Worm (Caenorhabditis elegans) whole organism, dauer: Measurements from ENCODE around the gene his-16.

ENCODE experiments used
- unc-62 ChIP-seq: sonication (generic microtip); optimal IDR thresholded peaks from 2 replicates; lab custom pipeline; 2017; ENCODE audit warnings: missing biosample characterization, missing genetic modification reagents, missing genetic modification characterization

his-16 gene

DNA sequence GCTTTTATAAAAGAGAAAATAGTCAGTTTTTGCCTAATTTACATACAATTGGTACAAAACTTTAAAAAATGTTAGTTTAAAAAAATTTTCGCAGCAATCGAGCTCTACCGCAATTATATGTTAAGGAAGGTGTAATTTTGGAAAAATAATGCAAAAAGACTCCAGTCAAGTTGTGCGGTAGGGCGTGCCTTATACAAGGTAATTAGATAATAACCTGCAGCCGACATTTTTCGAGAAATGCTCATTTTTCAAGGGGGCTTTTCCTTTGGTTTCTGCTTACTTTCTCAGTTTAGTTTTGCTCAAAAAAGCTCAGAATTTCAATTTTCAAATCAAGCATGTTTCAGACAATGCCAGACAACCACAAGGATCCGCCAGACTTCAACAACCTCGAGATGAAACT lies 12.3 kb upstream of the his-16 start, which contains the start of gene F08G2.4:
TSS of gene F08G2.4 (plus strand) at position 348 of the 400 bp plus-strand sequence.
- no peak for TF ChIP-seq unc-62 (GFP tag; lab: Kevin White, UChicago)

DNA sequence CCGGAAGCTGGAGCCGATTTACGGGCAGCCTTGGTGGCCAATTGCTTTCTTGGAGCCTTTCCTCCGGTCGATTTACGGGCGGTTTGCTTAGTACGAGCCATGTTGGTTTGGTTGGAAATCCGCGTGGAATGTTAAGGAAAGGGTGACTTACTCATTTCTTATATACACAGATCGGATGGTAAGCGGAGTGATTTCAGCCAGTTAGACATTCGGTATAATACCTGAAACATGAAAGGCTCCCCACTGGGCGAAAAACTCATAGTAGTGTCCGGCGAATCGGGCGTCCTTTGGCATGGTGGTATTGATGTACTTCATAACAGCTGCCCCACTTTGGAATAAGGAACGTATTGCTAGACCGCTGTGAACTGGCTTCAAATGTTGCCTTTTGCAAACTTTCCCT lies 10.7 kb upstream of the his-16 start, which contains the start of gene his-42:
TSS of gene his-42 (minus strand) at position 101 of the 400 bp plus-strand sequence.
- no peak for TF ChIP-seq unc-62 (GFP tag; lab: Kevin White, UChicago)

DNA sequence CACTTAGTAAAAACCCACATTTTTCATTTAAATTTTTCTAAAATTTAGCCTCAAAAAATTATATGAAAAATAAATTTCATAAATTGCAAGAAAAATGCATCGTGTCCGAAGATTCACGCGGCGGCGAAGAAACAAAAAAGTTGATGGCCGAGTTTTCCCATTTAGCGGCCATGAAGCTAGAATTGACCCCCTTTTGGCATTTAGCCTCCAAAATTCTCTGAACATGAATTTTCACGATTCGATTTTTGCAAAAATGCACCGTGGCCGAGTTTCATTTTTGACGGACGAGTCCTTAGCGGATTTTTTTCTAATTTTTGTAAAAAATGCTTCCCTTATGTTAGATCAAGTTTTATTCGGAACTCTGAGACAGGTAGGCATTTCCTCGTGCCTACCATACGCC lies 2.4 kb downstream of the his-16 start:
- TF ChIP-seq unc-62 (GFP tag; lab: Kevin White, UChicago) = no peak

DNA sequence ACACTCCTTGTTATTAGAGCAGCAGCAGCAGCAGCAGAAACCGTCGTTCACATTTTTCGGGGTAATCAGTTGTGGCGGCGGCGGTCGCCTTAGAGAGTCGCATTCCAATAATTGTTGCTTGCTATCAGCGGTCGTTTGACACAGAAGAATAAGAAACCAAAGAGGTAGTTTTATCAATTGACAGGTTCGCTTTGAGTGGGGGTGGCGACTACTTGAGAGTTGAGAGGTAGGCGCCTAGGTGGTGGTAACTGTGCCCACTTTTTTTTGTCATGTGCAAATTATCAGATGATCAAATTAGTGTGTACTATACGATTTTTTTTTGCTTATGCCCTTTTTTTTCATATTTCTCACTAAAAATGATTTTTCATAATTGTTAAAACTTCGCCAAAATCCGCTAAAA lies 4.0 kb downstream of the his-16 start:
- TF ChIP-seq unc-62 (GFP tag; lab: Kevin White, UChicago) = no peak

DNA sequence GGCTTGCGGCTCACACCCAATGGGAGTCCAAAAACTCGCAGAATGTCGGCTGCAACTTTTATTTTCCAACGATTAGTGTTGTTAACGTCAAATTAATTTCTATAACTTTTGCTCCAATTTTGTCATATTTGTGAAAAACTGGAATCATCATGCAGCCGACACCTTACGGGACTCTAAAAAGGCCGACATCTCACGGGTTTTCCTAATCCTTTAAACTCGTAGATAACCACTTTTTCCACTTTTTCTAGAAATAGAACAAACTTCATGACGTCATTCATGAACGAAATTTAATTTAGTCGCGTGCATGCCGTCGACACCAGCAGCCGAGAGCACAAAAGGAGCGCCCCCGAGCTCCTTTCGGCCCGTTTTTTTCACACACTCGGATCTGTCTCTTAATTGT lies 4.5 kb downstream of the his-16 start:
- TF ChIP-seq unc-62 (GFP tag; lab: Kevin White, UChicago) = no peak

DNA sequence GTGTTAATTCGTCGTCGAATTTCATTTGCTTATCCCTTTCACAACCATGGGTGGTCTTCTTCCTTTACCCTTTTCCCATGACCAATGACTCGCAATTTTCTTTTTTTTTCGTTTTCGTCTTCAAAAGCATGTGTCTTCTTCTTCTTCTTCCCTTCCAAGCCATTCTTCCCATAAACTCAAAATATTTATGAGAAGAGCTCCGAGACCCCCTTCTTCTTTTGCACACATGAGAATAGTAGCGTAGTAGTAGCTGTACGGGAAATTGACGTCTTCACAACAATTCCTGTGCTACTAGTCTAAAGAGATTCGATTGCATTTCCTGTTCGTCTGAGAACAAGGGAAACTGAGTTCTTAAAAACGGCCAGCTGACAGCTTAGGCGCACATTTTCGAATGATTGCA lies 5.6 kb downstream of the his-16 start:
- TF ChIP-seq unc-62 (GFP tag; lab: Kevin White, UChicago) = no peak

DNA sequence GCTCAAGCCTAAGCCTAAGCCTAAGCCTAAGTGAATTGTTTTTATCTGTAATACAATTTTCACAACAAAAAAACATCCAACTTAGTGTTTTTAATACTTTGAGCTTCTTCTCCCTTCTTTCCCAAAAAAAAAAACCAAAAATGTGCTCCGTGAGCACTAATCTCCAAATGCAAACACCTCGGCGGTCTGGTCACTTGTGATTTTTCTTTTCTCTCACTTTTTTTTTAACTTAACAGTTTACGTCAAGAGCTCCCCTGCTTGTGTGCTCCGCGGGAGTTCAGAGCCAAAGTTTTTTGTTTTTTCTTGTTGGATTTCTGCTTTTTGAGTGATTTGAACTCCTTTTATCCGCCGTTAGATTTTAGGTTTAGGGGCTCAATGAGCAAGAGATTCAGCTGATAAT lies 11.7 kb downstream of the his-16 start:
- no peak for TF ChIP-seq unc-62 (GFP tag; lab: Kevin White, UChicago)

DNA sequence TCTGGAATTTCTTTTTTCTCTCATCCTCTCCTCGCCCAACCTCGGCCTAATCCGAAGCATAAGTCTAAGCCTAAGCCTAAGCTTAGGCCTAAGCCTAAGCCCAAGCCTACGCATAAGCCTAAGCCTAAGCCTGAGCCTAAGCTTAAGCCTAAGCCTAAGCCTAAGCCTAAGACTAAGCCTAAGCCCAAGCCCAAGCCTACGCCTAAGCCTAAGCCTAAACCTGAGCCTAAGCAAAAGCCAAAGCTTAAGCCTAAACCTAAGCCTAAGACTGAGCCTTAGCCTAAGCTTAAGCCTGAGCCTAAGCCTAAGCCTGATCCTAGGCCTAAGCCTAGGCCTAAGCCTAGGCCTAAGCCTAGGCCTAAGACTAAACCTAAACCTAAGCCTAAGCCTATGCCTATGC lies 21.6 kb downstream of the his-16 start:
- TF ChIP-seq unc-62 (GFP tag; lab: Kevin White, UChicago) = no peak

DNA sequence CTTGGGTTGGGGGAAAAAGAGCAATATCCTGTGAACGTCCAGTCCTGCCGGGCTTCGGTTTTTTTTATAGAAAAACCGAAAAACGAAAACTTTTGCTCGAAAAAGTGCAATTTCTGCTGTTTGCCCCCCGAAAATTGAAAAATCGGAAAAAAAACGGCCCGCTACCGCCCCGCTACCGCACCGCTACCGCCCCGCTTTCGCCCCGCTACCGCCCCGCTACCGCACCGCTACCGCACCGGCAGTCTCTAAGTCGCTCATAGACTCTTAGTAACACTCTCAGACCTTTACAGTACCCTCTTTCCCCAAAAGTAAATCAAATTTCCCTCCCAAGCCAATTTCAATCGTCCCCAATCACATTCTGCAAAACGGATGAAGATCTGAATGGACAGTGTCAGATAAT lies 22.8 kb downstream of the his-16 start:
- TF ChIP-seq unc-62 (GFP tag; lab: Kevin White, UChicago) = no peak

DNA sequence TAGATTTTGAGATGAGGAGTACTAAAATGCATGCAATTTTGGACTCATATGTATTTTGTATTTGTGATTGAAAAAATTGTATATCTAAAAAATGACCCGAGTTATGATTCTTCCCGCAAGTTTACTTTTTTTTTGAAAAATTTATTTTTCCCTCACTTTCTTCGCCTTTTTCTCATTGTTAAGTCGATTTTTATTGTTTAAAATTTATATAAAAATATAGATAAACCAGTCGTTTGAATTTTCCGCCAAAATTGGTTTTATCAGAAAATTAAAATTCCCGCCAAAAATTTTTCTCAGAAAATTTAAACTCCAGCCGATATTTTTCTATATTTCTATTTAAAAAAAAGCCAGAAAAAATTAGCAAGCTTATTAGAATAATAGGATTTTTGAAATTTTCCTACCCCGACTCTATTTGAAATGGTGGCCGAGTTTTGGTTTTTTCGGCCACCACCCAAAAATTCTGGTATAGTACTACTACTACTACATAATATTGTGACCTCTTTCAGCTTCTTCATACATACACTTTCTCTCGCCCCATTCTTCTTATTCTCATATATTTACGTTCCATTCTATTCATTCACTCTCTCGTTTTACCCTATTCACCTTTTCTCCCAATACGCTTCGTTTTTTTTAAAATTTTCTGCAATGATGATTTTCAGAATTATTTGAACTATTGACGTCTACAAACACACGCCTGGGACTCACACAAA lies 26.2 kb downstream of the his-16 start, which contains the start of gene ZK131.11:
TSS of gene ZK131.11 (plus strand) at position 660 of the 710 bp plus-strand sequence.
- TF ChIP-seq unc-62 (GFP tag; lab: Kevin White, UChicago) = no peak

DNA sequence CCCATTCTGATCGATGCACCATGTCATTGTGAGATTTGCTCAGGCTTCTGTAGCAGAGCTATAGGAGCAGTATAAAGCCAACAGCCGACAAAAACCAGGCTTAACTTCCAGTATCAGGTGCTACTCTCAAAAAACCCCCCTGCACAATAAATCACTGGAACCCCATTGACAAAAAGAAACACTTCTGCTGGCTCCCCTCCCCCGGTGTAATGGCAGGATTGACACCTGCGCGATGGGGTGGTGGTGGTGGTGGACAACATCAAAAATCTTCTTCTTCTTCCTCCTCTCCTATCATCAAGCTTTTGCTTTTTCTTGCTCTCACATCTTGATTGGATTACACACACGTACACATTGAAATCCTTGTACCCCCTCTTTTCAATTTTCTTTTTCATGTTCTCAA lies 28.2 kb downstream of the his-16 start:
- TF ChIP-seq unc-62 (GFP tag; lab: Kevin White, UChicago) = no peak

DNA sequence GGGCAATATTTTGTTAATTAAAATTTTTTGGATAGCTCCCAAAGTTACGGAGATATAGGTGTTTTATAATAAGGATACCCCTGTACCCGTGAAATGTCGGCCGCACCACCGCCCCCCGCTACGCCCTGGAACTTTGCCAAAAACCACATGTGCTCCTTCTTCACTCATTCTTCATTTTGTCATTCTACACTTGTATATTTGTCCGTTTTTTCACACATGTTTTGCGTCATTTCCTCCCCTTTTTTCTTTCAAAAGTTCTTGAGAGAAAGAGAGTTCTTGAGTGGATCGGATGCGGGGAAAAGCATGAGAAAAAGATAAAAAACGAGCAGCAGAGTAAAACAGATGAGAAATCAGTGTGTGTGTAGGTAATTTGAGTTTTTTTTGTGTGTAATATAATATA lies 29.1 kb downstream of the his-16 start:
- TF ChIP-seq unc-62 (GFP tag; lab: Kevin White, UChicago) = no peak

DNA sequence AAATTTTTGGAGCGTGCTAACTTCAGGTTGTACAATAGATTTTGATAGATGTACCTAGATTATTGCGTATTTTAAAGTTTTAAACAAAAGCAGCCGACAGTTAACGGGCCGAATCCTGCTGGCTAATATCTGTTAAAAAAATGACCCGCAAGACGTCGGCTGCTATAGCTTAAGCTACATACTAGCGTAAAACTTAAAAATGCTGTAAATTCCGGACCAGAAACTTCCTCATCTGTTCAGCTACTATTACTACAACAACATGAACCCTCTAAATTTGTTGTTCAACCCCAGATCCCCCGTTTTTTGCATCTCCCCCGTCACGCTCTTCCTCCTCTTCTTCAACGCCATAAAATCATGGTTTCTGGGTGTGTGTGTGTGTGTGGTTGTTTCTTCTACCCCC lies 31.0 kb downstream of the his-16 start:
- no peak for TF ChIP-seq unc-62 (GFP tag; lab: Kevin White, UChicago)

DNA sequence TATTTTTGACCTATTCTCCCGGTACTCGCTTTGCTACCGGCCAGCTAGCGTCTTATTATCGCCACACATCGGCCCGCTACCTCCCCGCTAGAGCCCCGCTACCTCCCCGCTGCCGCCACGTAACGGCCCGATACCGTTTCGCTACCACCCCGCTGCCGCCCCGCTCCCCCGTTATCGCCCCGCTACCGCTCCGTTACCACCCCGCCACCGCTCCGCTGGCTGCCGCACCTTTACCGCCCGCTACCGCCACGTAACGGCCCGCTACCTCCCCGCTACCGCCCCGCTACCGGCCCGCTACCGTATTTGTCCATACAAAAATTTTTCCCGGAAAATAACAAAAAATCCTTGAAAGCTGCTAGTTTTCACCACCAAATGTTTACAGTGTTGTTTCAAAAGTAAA lies 32.4 kb downstream of the his-16 start:
- TF ChIP-seq unc-62 (GFP tag; lab: Kevin White, UChicago) = no peak

DNA sequence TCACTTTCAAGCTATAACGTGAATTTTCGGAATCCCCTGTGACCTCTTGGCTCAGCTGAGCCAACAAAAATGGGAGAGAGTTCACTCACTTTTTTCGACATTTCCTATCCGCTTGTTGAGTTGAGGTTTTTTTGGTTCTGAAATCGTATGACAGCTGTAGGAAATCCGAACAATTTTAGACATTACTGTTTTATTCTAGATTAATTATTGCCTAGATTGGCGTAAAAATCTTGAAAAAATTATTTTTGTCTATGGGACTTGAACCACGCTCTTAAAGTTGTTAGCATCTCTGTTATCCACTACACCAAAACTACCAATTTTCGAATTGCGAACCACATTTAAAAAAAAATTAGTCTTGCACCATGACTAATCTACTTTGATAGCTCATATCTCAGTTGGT lies 34.1 kb downstream of the his-16 start, which contains the start of gene C01B9.4:
TSS of gene C01B9.4 (minus strand) at position 101 of the 400 bp plus-strand sequence.
- TF ChIP-seq unc-62 (GFP tag; lab: Kevin White, UChicago) = no peak

DNA sequence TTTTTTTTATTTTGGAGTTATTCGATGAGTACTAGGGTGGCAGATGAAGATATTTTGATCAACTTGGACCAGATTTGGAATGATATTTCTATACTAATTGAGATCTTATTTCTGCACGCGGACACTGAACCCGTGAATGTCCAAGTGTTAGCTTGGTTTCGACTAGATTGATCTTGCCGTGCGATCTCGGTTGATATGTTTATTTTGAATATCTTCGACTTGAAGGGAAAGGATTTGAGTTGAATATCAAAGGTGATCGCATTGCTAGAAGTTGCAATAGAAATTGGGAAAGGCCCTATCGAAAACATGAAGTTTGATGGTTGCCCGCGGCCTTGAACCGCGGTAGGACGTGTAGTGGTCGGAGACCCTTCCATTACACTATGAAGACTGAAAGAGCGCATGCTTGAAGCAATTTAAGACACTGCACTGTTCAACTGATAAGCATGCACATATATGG lies 37.1 kb downstream of the his-16 start:
- no peak for TF ChIP-seq unc-62 (GFP tag; lab: Kevin White, UChicago)

DNA sequence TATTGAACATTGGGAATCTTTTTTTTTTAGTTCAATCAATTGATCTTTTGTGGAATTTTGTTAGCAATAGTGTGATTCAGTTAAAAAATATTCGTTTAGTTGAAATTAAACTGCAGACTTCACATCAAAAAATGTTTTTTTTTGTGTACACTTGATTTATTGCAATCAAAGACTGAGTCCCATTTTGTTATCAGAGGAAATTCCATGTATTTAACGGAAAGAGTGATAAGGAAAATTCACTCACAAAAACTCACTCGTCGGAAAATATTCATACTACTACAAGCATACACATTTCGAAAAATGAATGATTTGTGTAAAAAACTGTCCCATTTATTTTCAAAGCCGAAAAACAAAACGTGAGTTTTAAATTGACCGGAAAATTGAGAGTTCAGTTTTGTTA lies 46.6 kb downstream of the his-16 start, which contains the start of gene C01B9.1:
TSS of gene C01B9.1 (plus strand) at position 241 of the 400 bp plus-strand sequence.
- TF ChIP-seq unc-62 (GFP tag; lab: Kevin White, UChicago) = no peak
